Worm (Caenorhabditis elegans): ENCODE results near the gene rnp-1.
A peak's percentile ranks its signal among the peaks of the same experiment; 100 is the strongest.

Gene rnp-1

DNA sequence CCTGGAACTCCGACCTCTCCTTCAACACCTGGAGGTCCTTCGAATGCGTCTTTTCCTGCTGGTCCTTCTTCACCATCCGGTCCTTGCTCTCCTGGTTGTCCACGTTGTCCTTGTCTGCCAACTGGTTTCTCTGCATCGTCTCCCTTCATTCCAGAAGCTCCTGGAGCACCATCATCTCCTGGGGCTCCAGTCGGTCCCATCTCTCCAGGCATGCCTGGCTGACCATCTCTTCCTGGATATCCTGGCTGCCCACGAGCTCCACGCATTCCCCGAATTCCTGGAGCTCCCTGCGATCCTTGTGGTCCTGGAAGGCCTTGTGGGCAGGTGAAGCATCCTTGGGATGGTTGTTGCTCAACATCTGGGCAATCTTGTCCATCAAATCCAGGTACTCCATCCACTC, 5.7 kb downstream of the rnp-1 start:
- TF ChIP-seq sea-2 (GFP tag; IDR thresholded peaks at IDR 0.05) (no peak), K11D2.4 (GFP tag; IDR thresholded peaks at IDR 0.05) (no peak), madf-6 (GFP tag; IDR thresholded peaks at IDR 0.05) (no peak), K12H6.12 (tag; optimal IDR thresholded peaks at IDR 0.05) (no peak), egrh-3 (GFP tag; IDR thresholded peaks at IDR 0.05) (peak; percentile 70; the same call in 1 of the 2 replicates), zfh-2 (GFP tag; conservative IDR thresholded peaks at IDR 0.05) (peak; percentile 79)

DNA sequence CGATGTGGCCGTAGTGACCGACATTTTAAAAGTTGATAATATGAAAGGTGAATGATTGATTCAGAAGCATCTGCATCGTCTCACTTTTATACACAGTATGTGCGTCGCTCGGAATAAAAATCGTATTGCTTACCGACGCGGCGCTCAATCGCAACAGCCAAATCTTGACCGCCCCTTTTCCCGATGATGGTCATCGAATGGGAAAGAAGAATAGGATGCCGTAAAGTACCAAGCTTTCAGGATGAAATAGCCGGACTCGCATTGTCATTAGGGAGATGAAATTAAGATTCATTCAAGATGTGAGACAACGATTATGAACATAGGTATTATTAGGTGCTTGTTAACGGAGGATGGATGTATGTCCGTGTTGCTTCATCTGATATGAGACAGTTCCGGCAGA, 6.5 kb downstream of the rnp-1 start, which contains the start of gene lon-3:
lon-3 (minus strand) TSS at position 101 of the 400 bp plus-strand sequence.
- no peak for TF ChIP-seq ceh-91 (GFP tag; IDR thresholded peaks at IDR 0.05)
- TF ChIP-seq B0336.3 (GFP tag; IDR thresholded peaks at IDR 0.05), result no peak
- no peak for TF ChIP-seq nhr-179 (tag; optimal IDR thresholded peaks at IDR 0.05)
- TF ChIP-seq pha-4 (tag; optimal IDR thresholded peaks at IDR 0.05), result no peak
- TF ChIP-seq ekl-4 (GFP tag; IDR thresholded peaks at IDR 0.05), result no peak
- TF ChIP-seq zfh-2 (GFP tag; conservative IDR thresholded peaks at IDR 0.05), result no peak
- TF ChIP-seq F57C9.4 (tag; optimal IDR thresholded peaks at IDR 0.05), result no peak
- no peak for TF ChIP-seq xnd-1 (tag; optimal IDR thresholded peaks at IDR 0.05)
- TF ChIP-seq T07F8.4 (tag; optimal IDR thresholded peaks at IDR 0.05), result no peak
- no peak for TF ChIP-seq ama-1 (optimal IDR thresholded peaks at IDR 0.05)
- TF ChIP-seq ama-1 (GFP tag; optimal IDR thresholded peaks at IDR 0.05), result no peak

DNA sequence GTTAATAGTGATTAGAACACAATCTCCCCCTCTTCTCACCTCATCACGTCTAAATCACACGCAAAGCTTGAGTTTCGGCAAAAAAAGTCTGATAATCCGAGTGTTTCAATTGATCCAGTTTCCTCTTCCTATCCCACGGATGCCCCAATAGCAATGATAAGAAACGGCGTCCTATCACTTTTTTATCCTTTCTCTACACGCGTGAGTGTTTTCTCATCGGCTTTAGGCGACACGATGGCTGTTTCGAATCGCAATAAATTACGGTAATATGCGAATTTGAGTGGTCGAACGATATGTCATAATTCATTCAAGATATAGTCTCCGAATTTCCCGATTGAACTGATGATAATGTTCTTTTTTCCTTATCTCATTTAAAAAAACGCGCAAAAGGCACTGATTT, 7.4 kb downstream of the rnp-1 start:
- TF ChIP-seq lin-54 (GFP tag; optimal IDR thresholded peaks at IDR 0.05) (no peak), ceh-40 (GFP tag; IDR thresholded peaks at IDR 0.05) (no peak), hlh-12 (tag; optimal IDR thresholded peaks at IDR 0.05) (no peak), Y53F4B.3 (GFP tag; IDR thresholded peaks at IDR 0.05) (no peak), atf-7 (tag; optimal IDR thresholded peaks at IDR 0.05) (no peak), dpff-1 (tag; optimal IDR thresholded peaks at IDR 0.05) (no peak), pbrm-1 (GFP tag; IDR thresholded peaks at IDR 0.05) (no peak), mel-28 (tag; optimal IDR thresholded peaks at IDR 0.05; ENCODE audit: borderline replicate concordance) (no peak), cebp-2 (GFP tag; IDR thresholded peaks at IDR 0.05) (no peak)

DNA sequence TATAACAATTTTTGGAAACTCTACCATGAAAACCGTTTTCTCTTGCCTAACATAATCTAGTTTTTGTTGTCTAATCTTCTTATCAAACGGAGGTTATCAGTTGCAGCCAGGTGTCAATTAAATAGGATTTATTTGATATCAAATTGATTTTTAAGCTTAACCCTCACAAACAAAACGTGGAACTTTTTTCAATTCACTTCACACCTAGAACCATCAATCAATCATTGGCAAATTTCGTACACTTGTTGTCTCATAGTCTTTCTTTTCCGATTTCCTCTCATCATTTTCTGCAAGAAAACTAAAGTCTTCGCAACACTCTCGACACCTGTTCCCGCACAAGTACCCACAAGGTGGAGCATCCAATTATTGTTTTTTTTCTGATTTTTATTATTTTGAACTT, 16.6 kb downstream of the rnp-1 start:
- TF ChIP-seq nhr-80 (tag; optimal IDR thresholded peaks at IDR 0.05), result peak; percentile 70
- no peak for TF ChIP-seq bed-2 (GFP tag; IDR thresholded peaks at IDR 0.05)
- TF ChIP-seq tlf-1 (GFP tag; optimal IDR thresholded peaks at IDR 0.05), result no peak
- peak; percentile 96 for TF ChIP-seq let-607 (tag; optimal IDR thresholded peaks at IDR 0.05)

DNA sequence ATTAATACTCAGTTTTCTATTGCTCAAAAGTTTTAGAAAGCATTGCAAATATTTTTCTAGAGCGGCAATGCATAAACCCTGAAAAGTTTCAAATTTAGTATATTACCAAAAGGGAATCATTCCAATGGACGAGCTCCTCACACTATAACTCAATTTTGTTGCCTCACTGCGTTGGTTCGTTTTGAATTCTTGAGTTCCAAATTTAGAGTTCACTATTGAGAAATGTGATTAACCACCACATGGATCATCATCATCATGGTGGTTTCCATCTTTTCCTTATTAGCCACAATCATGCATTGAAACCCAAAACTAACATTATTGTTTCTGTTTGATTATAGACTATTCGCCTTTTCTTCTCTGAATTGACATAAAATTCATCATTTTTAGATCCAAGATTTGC, 17.9 kb downstream of the rnp-1 start:
- TF ChIP-seq F37B4.10 (GFP tag; IDR thresholded peaks at IDR 0.05) (no peak), ceh-79 (tag; optimal IDR thresholded peaks at IDR 0.05) (no peak), cebp-1 (GFP tag; IDR thresholded peaks at IDR 0.05) (no peak), cebp-1 (tag; optimal IDR thresholded peaks at IDR 0.05) (no peak), nfya-1 (tag; optimal IDR thresholded peaks at IDR 0.05; ENCODE audit: borderline replicate concordance, insufficient read depth) (no peak), tbx-9 (tag; optimal IDR thresholded peaks at IDR 0.05; ENCODE audit: borderline replicate concordance) (no peak)
